Worm (Caenorhabditis elegans): ENCODE results near the gene C04A11.2.

DNA sequence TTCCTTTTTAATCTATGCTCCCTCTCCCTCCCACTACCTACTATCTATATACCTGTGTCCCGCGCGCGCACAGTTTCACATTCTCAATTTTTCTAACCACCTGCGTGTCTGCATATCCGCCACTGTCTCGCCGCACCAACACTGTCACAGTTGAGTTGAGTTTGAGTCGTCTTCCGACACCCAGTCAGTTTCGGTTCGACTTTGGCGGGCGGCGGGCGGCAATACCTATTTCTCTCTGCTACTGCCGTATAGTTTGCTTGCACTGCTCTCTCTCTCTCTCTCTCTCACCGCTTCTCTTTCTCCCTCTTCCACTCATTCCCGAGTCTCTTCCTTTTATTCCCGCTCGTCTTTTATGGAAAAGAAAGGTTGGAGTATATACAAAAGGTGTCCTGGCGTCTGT is 6.8 kb upstream of the C04A11.2 start:
- TF ChIP-seq elt-4 (tag; optimal IDR thresholded peaks at IDR 0.05) (no peak), zip-5 (tag; optimal IDR thresholded peaks at IDR 0.05) (no peak), pat-9 (tag; optimal IDR thresholded peaks at IDR 0.05) (no peak), hlh-15 (tag; optimal IDR thresholded peaks at IDR 0.05) (no peak), fkh-10 (GFP tag; optimal IDR thresholded peaks at IDR 0.05) (no peak)
